Worm (Caenorhabditis elegans): Measurements from ENCODE around the gene srh-288.

Gene srh-288

DNA sequence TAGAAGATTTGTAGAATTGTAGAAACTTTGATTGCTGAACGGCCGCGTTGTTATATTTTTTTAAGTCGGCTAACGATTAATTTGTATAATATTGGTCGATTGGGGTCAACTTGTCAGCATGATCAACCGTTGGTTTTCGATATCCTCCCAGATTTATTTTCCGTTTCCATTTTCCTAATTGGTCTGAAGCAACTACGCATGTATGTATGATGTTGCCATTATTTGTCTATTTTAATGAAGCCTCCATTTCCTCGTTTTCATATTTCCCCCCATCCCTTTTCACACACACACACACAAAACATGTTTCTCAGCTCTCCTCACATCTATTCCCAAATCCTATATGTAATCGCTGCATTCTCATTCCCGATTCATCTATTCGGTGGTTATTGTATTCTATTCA lies 5.0 kb upstream of the srh-288 start, which contains the start of gene srh-287:
Gene srh-287 (plus strand): TSS at position 301 of the 400 bp plus-strand sequence.
- TF ChIP-seq lin-13 (tag; optimal IDR thresholded peaks at IDR 0.05) (no peak), tbx-8 (GFP tag; optimal IDR thresholded peaks at IDR 0.05) (no peak), unc-120 (tag; optimal IDR thresholded peaks at IDR 0.05; ENCODE audit: poor library complexity, severe bottlenecking) (no peak), nhr-76 (tag; optimal IDR thresholded peaks at IDR 0.05) (no peak), ceh-39 (tag; optimal IDR thresholded peaks at IDR 0.05) (no peak), sem-2 (GFP tag; optimal IDR thresholded peaks at IDR 0.05) (no peak), nhr-237 (tag; optimal IDR thresholded peaks at IDR 0.05) (no peak), elt-3 (tag; optimal IDR thresholded peaks at IDR 0.05) (no peak), snpc-4 (tag; optimal IDR thresholded peaks at IDR 0.05) (no peak), elt-1 (tag; optimal IDR thresholded peaks at IDR 0.05; ENCODE audit: borderline replicate concordance, insufficient read depth) (no peak), flh-1 (GFP tag; optimal IDR thresholded peaks at IDR 0.05) (no peak), pha-4 (tag; optimal IDR thresholded peaks at IDR 0.05) (no peak)

- TF ChIP-seq mls-2 (tag; optimal IDR thresholded peaks at IDR 0.05) (no peak), unc-120 (tag; optimal IDR thresholded peaks at IDR 0.05; ENCODE audit: poor library complexity, severe bottlenecking) (no peak), pha-4 (tag; optimal IDR thresholded peaks at IDR 0.05) (no peak), M03D4.4 (tag; optimal IDR thresholded peaks at IDR 0.05) (no peak), sptf-1 (tag; optimal IDR thresholded peaks at IDR 0.05) (no peak), elt-1 (tag; optimal IDR thresholded peaks at IDR 0.05; ENCODE audit: borderline replicate concordance, insufficient read depth) (no peak), nhr-237 (tag; optimal IDR thresholded peaks at IDR 0.05) (no peak), tbx-8 (GFP tag; optimal IDR thresholded peaks at IDR 0.05) (no peak), snpc-4 (tag; optimal IDR thresholded peaks at IDR 0.05) (no peak), ceh-39 (tag; optimal IDR thresholded peaks at IDR 0.05) (no peak), mab-5 (tag; optimal IDR thresholded peaks at IDR 0.05) (no peak), flh-1 (GFP tag; optimal IDR thresholded peaks at IDR 0.05) (no peak)
Observed at ce11 chrV:17798789-17799188, 3.2 kb upstream of the srh-288 start, which contains the start of gene srx-18. TSS of gene srx-18 (minus strand) at chrV:17798889.

- TF ChIP-seq sem-2 (GFP tag; optimal IDR thresholded peaks at IDR 0.05): no peak
- no peak for TF ChIP-seq flh-1 (GFP tag; optimal IDR thresholded peaks at IDR 0.05)
- TF ChIP-seq M03D4.4 (tag; optimal IDR thresholded peaks at IDR 0.05): no peak
- no peak for TF ChIP-seq tbx-8 (GFP tag; optimal IDR thresholded peaks at IDR 0.05)
- no peak for TF ChIP-seq elt-3 (tag; optimal IDR thresholded peaks at IDR 0.05)
- TF ChIP-seq ztf-11 (tag; optimal IDR thresholded peaks at IDR 0.05): no peak
- no peak for TF ChIP-seq nhr-237 (tag; optimal IDR thresholded peaks at IDR 0.05)
- TF ChIP-seq mls-2 (tag; optimal IDR thresholded peaks at IDR 0.05): no peak
- TF ChIP-seq lin-32 (GFP tag; optimal IDR thresholded peaks at IDR 0.05): no peak
- no peak for TF ChIP-seq nhr-28 (tag; optimal IDR thresholded peaks at IDR 0.05)
- TF ChIP-seq hlh-1 (tag; optimal IDR thresholded peaks at IDR 0.05): no peak
- no peak for TF ChIP-seq elt-1 (tag; optimal IDR thresholded peaks at IDR 0.05; ENCODE audit: borderline replicate concordance, insufficient read depth)
- TF ChIP-seq nhr-2 (tag; optimal IDR thresholded peaks at IDR 0.05): no peak
- TF ChIP-seq sptf-1 (tag; optimal IDR thresholded peaks at IDR 0.05): no peak
- TF ChIP-seq pha-4 (tag; optimal IDR thresholded peaks at IDR 0.05): no peak
Observed at ce11 chrV:17793986-17794385, 1.6 kb downstream of the srh-288 start, which contains the start of gene srh-289. TSS of gene srh-289 (minus strand) at chrV:17794086.

- TF ChIP-seq flh-1 (GFP tag; optimal IDR thresholded peaks at IDR 0.05) (no peak), snpc-4 (tag; optimal IDR thresholded peaks at IDR 0.05) (no peak), unc-39 (tag; optimal IDR thresholded peaks at IDR 0.05) (no peak), ces-1 (GFP tag; optimal IDR thresholded peaks at IDR 0.05) (no peak), unc-120 (tag; optimal IDR thresholded peaks at IDR 0.05; ENCODE audit: poor library complexity, severe bottlenecking) (no peak), nhr-28 (tag; optimal IDR thresholded peaks at IDR 0.05) (no peak), ztf-11 (tag; optimal IDR thresholded peaks at IDR 0.05) (no peak), nhr-12 (tag; optimal IDR thresholded peaks at IDR 0.05) (no peak), ceh-83 (GFP tag; optimal IDR thresholded peaks at IDR 0.05) (no peak), ham-2 (GFP tag; optimal IDR thresholded peaks at IDR 0.05) (no peak), M03D4.4 (tag; optimal IDR thresholded peaks at IDR 0.05) (no peak), unc-62 (GFP tag; optimal IDR thresholded peaks at IDR 0.05) (no peak), hlh-1 (tag; optimal IDR thresholded peaks at IDR 0.05) (no peak), mab-5 (tag; optimal IDR thresholded peaks at IDR 0.05) (no peak)
Observed at ce11 chrV:17790191-17790590, 5.4 kb downstream of the srh-288 start, which contains the start of gene srh-290. TSS of gene srh-290 (plus strand) at chrV:17790491.

DNA sequence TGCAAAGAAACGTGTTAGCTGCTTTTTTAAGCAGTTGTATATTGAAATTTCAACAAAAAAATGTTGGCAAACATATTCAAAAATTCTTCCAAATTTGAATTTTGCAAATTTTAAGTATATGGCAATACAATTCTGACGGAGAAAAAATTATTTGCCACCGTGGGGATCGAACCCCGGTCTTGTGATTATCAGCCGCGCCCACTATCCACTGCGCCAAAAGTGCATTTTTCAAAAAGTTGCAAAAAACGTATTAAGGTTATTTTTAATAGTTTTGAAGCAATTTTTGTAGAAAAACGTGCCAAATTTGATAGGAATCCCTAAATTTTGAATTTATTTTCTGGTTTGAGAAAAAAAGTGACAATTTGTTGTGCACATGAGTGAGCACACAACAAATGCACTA lies 11.2 kb downstream of the srh-288 start:
- TF ChIP-seq sem-2 (GFP tag; optimal IDR thresholded peaks at IDR 0.05) (no peak), lsy-2 (tag; optimal IDR thresholded peaks at IDR 0.05) (no peak), ceh-39 (tag; optimal IDR thresholded peaks at IDR 0.05) (no peak), mab-5 (tag; optimal IDR thresholded peaks at IDR 0.05) (no peak), ceh-83 (GFP tag; optimal IDR thresholded peaks at IDR 0.05) (no peak), ceh-43 (GFP tag; optimal IDR thresholded peaks at IDR 0.05) (no peak), elt-3 (tag; optimal IDR thresholded peaks at IDR 0.05) (no peak), M03D4.4 (tag; optimal IDR thresholded peaks at IDR 0.05) (no peak), nhr-12 (tag; optimal IDR thresholded peaks at IDR 0.05) (no peak), mep-1 (tag; optimal IDR thresholded peaks at IDR 0.05) (no peak), hlh-1 (tag; optimal IDR thresholded peaks at IDR 0.05) (no peak), unc-39 (tag; optimal IDR thresholded peaks at IDR 0.05) (no peak), mls-2 (tag; optimal IDR thresholded peaks at IDR 0.05) (no peak), flh-1 (GFP tag; optimal IDR thresholded peaks at IDR 0.05) (no peak), nhr-28 (tag; optimal IDR thresholded peaks at IDR 0.05) (no peak), elt-1 (tag; optimal IDR thresholded peaks at IDR 0.05; ENCODE audit: borderline replicate concordance, insufficient read depth) (no peak), snpc-4 (tag; optimal IDR thresholded peaks at IDR 0.05) (no peak)

All from whole organism, mixed stage, embryonic.